Worm (Caenorhabditis elegans) whole organism, L4 larva: ENCODE results near the gene tbx-32.
A peak's percentile ranks its signal among the peaks of the same experiment; 100 is the strongest.

Experiments used
- aly-2 ChIP-seq: sonication (generic microtip); optimal IDR thresholded peaks from 2 replicates; lab custom pipeline; 2018; ENCODE audit warnings: missing biosample characterization, missing genetic modification characterization
- ceh-20 ChIP-seq: fragments of 200-800 bp; sonication (Bioruptor generic); IDR thresholded peaks from 2 replicates; pipeline ENCODE4 v1.3.6; 2022; ENCODE audit warnings: missing genetic modification reagents, missing genetic modification characterization, missing compliant biosample characterization
- dmd-6 ChIP-seq: fragments of 200-800 bp; sonication (Bioruptor generic); IDR thresholded peaks from 2 replicates; pipeline ENCODE4 v1.3.6; 2022; ENCODE audit warnings: missing genetic modification reagents, missing genetic modification characterization, missing compliant biosample characterization
- gei-8 ChIP-seq: fragments of 200-800 bp; sonication (Bioruptor generic); optimal IDR thresholded peaks from 2 replicates; lab custom pipeline; 2018; ENCODE audit warnings: mild to moderate bottlenecking, missing genetic modification characterization, missing compliant biosample characterization
- lin-39 ChIP-seq: fragments of 150-350 bp; optimal IDR thresholded peaks from 2 replicates; lab custom pipeline; 2014; ENCODE audit warnings: missing biosample characterization, missing genetic modification reagents, missing genetic modification characterization
- lsy-2 ChIP-seq, 2 experiments: fragments of 150-350 bp in 1 of 2; sonication (generic microtip) in 1 of 2; optimal IDR thresholded peaks; 2 replicates each; lab custom pipeline; 2014 to 2017; ENCODE audit warnings: missing biosample characterization in 2 of 2, missing genetic modification characterization in 2 of 2
- mep-1 ChIP-seq: fragments of 150-350 bp; sonication (generic microtip); optimal IDR thresholded peaks from 3 replicates; lab custom pipeline; 2014; ENCODE audit warnings: missing biosample characterization, missing genetic modification characterization
- mxl-2 ChIP-seq: fragments of 200-800 bp; sonication (Bioruptor generic); conservative IDR thresholded peaks from 2 replicates; pipeline ENCODE4 v1.3.6; 2022; ENCODE audit warnings: missing genetic modification reagents, missing genetic modification characterization, missing compliant biosample characterization
- nhr-237 ChIP-seq: sonication (generic microtip); optimal IDR thresholded peaks from 2 replicates; lab custom pipeline; 2017; ENCODE audit warnings: missing biosample characterization, missing genetic modification characterization
- nhr-76 ChIP-seq: fragments of 150-350 bp; optimal IDR thresholded peaks from 2 replicates; lab custom pipeline; 2014; ENCODE audit warnings: missing biosample characterization, missing genetic modification characterization
- pha-4 ChIP-seq, 2 experiments: fragments of 150-350 bp in 1 of 2; fragments of 200-800 bp in 1 of 2; sonication (Bioruptor generic) in 1 of 2; IDR thresholded peaks in 1 of 2; optimal IDR thresholded peaks in 1 of 2; 2 replicates each; pipeline versions ENCODE4 v1.3.6 to Lab custom; 2014 to 2022; ENCODE audit warnings: missing genetic modification characterization in 2 of 2, missing genetic modification reagents in 2 of 2, missing biosample characterization in 1 of 2, missing compliant biosample characterization in 1 of 2
- unc-62 ChIP-seq, 3 experiments: fragments of 150-350 bp in 1 of 3; sonication (generic microtip); optimal IDR thresholded peaks in 2 of 3; peaks in 1 of 3; 1 replicate in 1 of 3; 2 replicates in 2 of 3; lab custom pipeline; 2014 to 2017; ENCODE audit warnings: missing biosample characterization in 3 of 3, missing genetic modification characterization in 3 of 3, missing genetic modification reagents in 3 of 3, missing genotype in 1 of 3
- zip-2 ChIP-seq: fragments of 150-350 bp; optimal IDR thresholded peaks from 2 replicates; lab custom pipeline; 2014; ENCODE audit warnings: missing biosample characterization, missing genetic modification characterization

- TF ChIP-seq dmd-6 (GFP tag; lab: Robert Waterston, UW) (no peak), nhr-76 (tag; lab: Kevin White, UChicago) (no peak), pha-4 (GFP tag; IDR thresholded peaks at IDR 0.05; lab: Robert Waterston, UW) (no peak), pha-4 (tag; optimal IDR thresholded peaks at IDR 0.05; lab: Kevin White, UChicago) (no peak), gei-8 (GFP tag; lab: Kevin White, UChicago) (no peak), ceh-20 (GFP tag; lab: Robert Waterston, UW) (no peak), lin-39 (tag; lab: Kevin White, UChicago) (no peak), aly-2 (tag; lab: Kevin White, UChicago) (no peak), lsy-2 (tag; optimal IDR thresholded peaks at IDR 0.05; lab: Kevin White, UChicago) (no peak), nhr-237 (tag; lab: Kevin White, UChicago) (no peak), mep-1 (tag; lab: Kevin White, UChicago) (no peak), unc-62 (GFP tag; optimal IDR thresholded peaks at IDR 0.05 in 1 of 2; lab: Kevin White, UChicago) (peak in 1 of 2 experiments; percentile 4), unc-62 (tag; optimal IDR thresholded peaks at IDR 0.05; lab: Kevin White, UChicago) (no peak), zip-2 (tag; lab: Kevin White, UChicago) (no peak), mxl-2 (GFP tag; lab: Robert Waterston, UW) (no peak)
Observed at ce11 chrX:1620678-1621449, 34.4 kb upstream of the tbx-32 start, which contains the start of gene H11E01.2.
